Fruit fly (Drosophila melanogaster) whole organism: ENCODE data around the gene Ppm1.

ENCODE experiments used
- CG8478 ChIP-seq: fragments of >200 bp; optimal IDR thresholded peaks from 2 replicates; lab custom pipeline; 2018; ENCODE audit warnings: inconsistent platforms
- usp ChIP-seq: fragments of >200 bp; optimal IDR thresholded peaks from 2 replicates; lab custom pipeline; 2017; ENCODE audit warnings: missing biosample characterization, missing genetic modification characterization, mixed read lengths

DNA sequence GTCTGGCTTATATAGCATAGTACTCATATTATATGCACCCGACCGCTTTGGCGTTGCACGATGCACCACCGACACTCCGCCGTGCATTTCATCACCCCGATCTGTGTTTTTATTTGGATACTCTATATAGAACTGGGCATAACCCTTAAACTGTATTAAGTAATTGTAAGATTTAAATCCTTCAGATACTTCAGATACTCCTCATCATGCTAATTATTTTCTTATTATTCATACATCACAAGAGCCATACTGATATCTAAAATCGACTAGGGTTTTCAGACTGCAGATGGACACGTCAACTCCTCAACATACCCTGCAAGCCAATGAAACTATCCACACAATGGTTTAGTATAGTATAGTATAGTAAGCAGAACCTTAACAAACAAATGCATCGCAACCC is 42.4 kb downstream of the Ppm1 start:
- TF ChIP-seq CG8478 (lab: Kevin White, UChicago) (no peak), usp (GFP tag; lab: Kevin White, UChicago) (no peak)
